Worm (Caenorhabditis elegans) whole organism, L1 larva: ENCODE data around the gene wapl-1.

Source experiments
- C04F5.9 ChIP-seq: sonication (generic microtip); optimal IDR thresholded peaks from 2 replicates; lab custom pipeline; 2016; ENCODE audit warnings: missing genetic modification characterization, missing compliant biosample characterization
- C34B4.2 ChIP-seq: sonication (generic microtip); optimal IDR thresholded peaks from 2 replicates; lab custom pipeline; 2017; ENCODE audit warnings: mild to moderate bottlenecking, missing genetic modification characterization, missing compliant biosample characterization
- Y116A8C.19 ChIP-seq: sonication (generic microtip); optimal IDR thresholded peaks from 2 replicates; lab custom pipeline; 2016; ENCODE audit warnings: missing compliant biosample characterization, missing genetic modification characterization, borderline replicate concordance
- aha-1 ChIP-seq: fragments of 150-350 bp; optimal IDR thresholded peaks from 2 replicates; lab custom pipeline; 2014; ENCODE audit warnings: missing biosample characterization, missing genetic modification characterization
- ama-1 ChIP-seq: fragments of 150-350 bp; optimal IDR thresholded peaks from 2 replicates; lab custom pipeline; 2014
- blmp-1 ChIP-seq: fragments of 150-350 bp; optimal IDR thresholded peaks from 2 replicates; lab custom pipeline; 2014; ENCODE audit warnings: missing biosample characterization, missing genetic modification characterization
- ceh-63 ChIP-seq: fragments of 200-800 bp; sonication (Bioruptor generic); optimal IDR thresholded peaks from 2 replicates; lab custom pipeline; 2018; ENCODE audit warnings: mild to moderate bottlenecking, missing genetic modification characterization, missing compliant biosample characterization
- ceh-8 ChIP-seq: fragments of 200-800 bp; sonication (Bioruptor generic); optimal IDR thresholded peaks from 2 replicates; lab custom pipeline; 2018; ENCODE audit warnings: mild to moderate bottlenecking, missing genetic modification characterization, moderate library complexity, missing compliant biosample characterization
- ceh-90 ChIP-seq: sonication (generic microtip); optimal IDR thresholded peaks from 2 replicates; lab custom pipeline; 2016; ENCODE audit warnings: missing genetic modification characterization, missing compliant biosample characterization
- dpl-1 ChIP-seq, 3 experiments: fragments of 150-350 bp in 2 of 3; sonication (generic microtip) in 1 of 3; optimal IDR thresholded peaks; 2 replicates each; lab custom pipeline; 2014 to 2017; ENCODE audit warnings: missing biosample characterization in 3 of 3, missing genetic modification characterization in 3 of 3, missing genetic modification reagents in 3 of 3
- dsc-1 ChIP-seq: sonication (generic microtip); optimal IDR thresholded peaks from 2 replicates; lab custom pipeline; 2016; ENCODE audit warnings: mild to moderate bottlenecking, missing genetic modification characterization, missing compliant biosample characterization
- egl-27 ChIP-seq, 2 experiments: fragments of 150-350 bp in 1 of 2; sonication (generic microtip); optimal IDR thresholded peaks; 3 replicates each; lab custom pipeline; 2017 to 2018; ENCODE audit warnings: missing biosample characterization in 2 of 2, missing genetic modification characterization in 2 of 2, missing genetic modification reagents in 2 of 2
- elt-2 ChIP-seq: sonication (generic microtip); optimal IDR thresholded peaks from 2 replicates; lab custom pipeline; 2016; ENCODE audit warnings: missing genetic modification characterization, mild to moderate bottlenecking, inconsistent platforms, missing compliant biosample characterization, missing genetic modification reagents
- ets-5 ChIP-seq: fragments of 200-800 bp; sonication (Bioruptor generic); IDR thresholded peaks from 2 replicates; pipeline ENCODE4 v1.3.6; 2022; ENCODE audit warnings: missing genetic modification characterization, missing compliant biosample characterization
- fkh-10 ChIP-seq: sonication (generic microtip); optimal IDR thresholded peaks from 2 replicates; lab custom pipeline; 2017; ENCODE audit warnings: missing biosample characterization, missing genetic modification reagents, missing genetic modification characterization
- fkh-4 ChIP-seq: sonication (generic microtip); optimal IDR thresholded peaks from 2 replicates; lab custom pipeline; 2016; ENCODE audit warnings: missing compliant biosample characterization, missing genetic modification characterization, borderline replicate concordance
- fkh-8 ChIP-seq: sonication (generic microtip); optimal IDR thresholded peaks from 2 replicates; lab custom pipeline; 2016; ENCODE audit warnings: mild to moderate bottlenecking, missing genetic modification characterization, missing compliant biosample characterization
- fos-1 ChIP-seq: fragments of 150-350 bp; optimal IDR thresholded peaks from 2 replicates; lab custom pipeline; 2014; ENCODE audit warnings: missing biosample characterization, missing genetic modification characterization
- grh-1 ChIP-seq: fragments of 200-800 bp; sonication (Bioruptor generic); IDR thresholded peaks from 2 replicates; pipeline ENCODE4 v1.3.6; 2022; ENCODE audit warnings: missing genetic modification reagents, missing genetic modification characterization, missing compliant biosample characterization
- hlh-17 ChIP-seq: fragments of 200-800 bp; sonication (Bioruptor generic); optimal IDR thresholded peaks from 2 replicates; lab custom pipeline; 2018; ENCODE audit warnings: missing genetic modification characterization, mild to moderate bottlenecking, missing compliant biosample characterization, moderate library complexity, borderline replicate concordance
- hlh-4 ChIP-seq: sonication (generic microtip); optimal IDR thresholded peaks from 2 replicates; lab custom pipeline; 2016; ENCODE audit warnings: mild to moderate bottlenecking, missing genetic modification characterization, missing compliant biosample characterization
- hpl-2 ChIP-seq: fragments of 150-350 bp; optimal IDR thresholded peaks from 2 replicates; lab custom pipeline; 2014; ENCODE audit warnings: missing biosample characterization, missing genetic modification reagents, missing genetic modification characterization
- irx-1 ChIP-seq: sonication (generic microtip); optimal IDR thresholded peaks from 2 replicates; lab custom pipeline; 2016; ENCODE audit warnings: missing genetic modification characterization, missing compliant biosample characterization
- isw-1 ChIP-seq: fragments of 200-800 bp; sonication (Bioruptor generic); IDR thresholded peaks from 2 replicates; pipeline ENCODE4 v1.3.6; 2022; ENCODE audit warnings: missing genetic modification characterization, missing compliant biosample characterization
- lin-39 ChIP-seq: fragments of 150-350 bp; optimal IDR thresholded peaks from 2 replicates; lab custom pipeline; 2014; ENCODE audit warnings: missing biosample characterization, missing genetic modification reagents, missing genetic modification characterization
- lir-3 ChIP-seq: sonication (generic microtip); optimal IDR thresholded peaks from 2 replicates; lab custom pipeline; 2016; ENCODE audit warnings: mild to moderate bottlenecking, missing genetic modification characterization, moderate library complexity, missing compliant biosample characterization; ENCODE audit not compliant: poor library complexity
- mef-2 ChIP-seq: fragments of 150-350 bp; optimal IDR thresholded peaks from 2 replicates; lab custom pipeline; 2014; ENCODE audit warnings: missing biosample characterization, missing genetic modification characterization
- nhr-19 ChIP-seq: fragments of 200-800 bp; sonication (Bioruptor generic); conservative IDR thresholded peaks from 2 replicates; pipeline ENCODE4 v1.3.6; 2022; ENCODE audit warnings: missing genetic modification characterization, missing compliant biosample characterization
- nhr-237 ChIP-seq: fragments of 150-350 bp; optimal IDR thresholded peaks from 2 replicates; lab custom pipeline; 2014; ENCODE audit warnings: missing biosample characterization, missing genetic modification characterization
- nhr-47 ChIP-seq: sonication (generic microtip); optimal IDR thresholded peaks from 2 replicates; lab custom pipeline; 2016; ENCODE audit warnings: mild to moderate bottlenecking, missing genetic modification characterization, moderate library complexity, missing compliant biosample characterization
- nhr-77 ChIP-seq: fragments of 150-350 bp; optimal IDR thresholded peaks from 2 replicates; lab custom pipeline; 2014; ENCODE audit warnings: missing biosample characterization, missing genetic modification characterization
- nhr-84 ChIP-seq: sonication (generic microtip); optimal IDR thresholded peaks from 2 replicates; lab custom pipeline; 2017; ENCODE audit warnings: missing biosample characterization, missing genetic modification characterization
- nhr-85 ChIP-seq: sonication (generic microtip); peaks from one replicate; lab custom pipeline; 2016; ENCODE audit warnings: missing genetic modification characterization, inconsistent platforms, missing compliant biosample characterization
- nhr-90 ChIP-seq: sonication (generic microtip); optimal IDR thresholded peaks from 2 replicates; lab custom pipeline; 2016; ENCODE audit warnings: mild to moderate bottlenecking, missing genetic modification characterization, missing compliant biosample characterization; ENCODE audit not compliant: poor library complexity
- pax-3 ChIP-seq: fragments of 200-800 bp; sonication (Bioruptor generic); optimal IDR thresholded peaks from 2 replicates; lab custom pipeline; 2018; ENCODE audit warnings: mild to moderate bottlenecking, missing genetic modification characterization, moderate library complexity, missing compliant biosample characterization
- rnt-1 ChIP-seq: sonication (generic microtip); optimal IDR thresholded peaks from 2 replicates; lab custom pipeline; 2016; ENCODE audit warnings: mild to moderate bottlenecking, missing genetic modification characterization, moderate library complexity, missing compliant biosample characterization
- skn-1 ChIP-seq: fragments of 150-350 bp; optimal IDR thresholded peaks from 2 replicates; lab custom pipeline; 2014; ENCODE audit warnings: missing biosample characterization, missing genetic modification characterization
- snu-23 ChIP-seq: sonication (generic microtip); optimal IDR thresholded peaks from 2 replicates; lab custom pipeline; 2016; ENCODE audit warnings: missing genetic modification characterization, missing compliant biosample characterization
- sptf-1 ChIP-seq: fragments of 150-350 bp; optimal IDR thresholded peaks from 2 replicates; lab custom pipeline; 2014; ENCODE audit warnings: missing biosample characterization, missing genetic modification characterization
- sup-37 ChIP-seq: fragments of 200-800 bp; sonication (Bioruptor generic); optimal IDR thresholded peaks from 2 replicates; lab custom pipeline; 2018; ENCODE audit warnings: mild to moderate bottlenecking, missing genetic modification characterization, missing compliant biosample characterization
- tlp-1 ChIP-seq: fragments of 150-350 bp; optimal IDR thresholded peaks from 2 replicates; lab custom pipeline; 2014; ENCODE audit warnings: missing biosample characterization, missing genetic modification characterization
- unc-130 ChIP-seq: fragments of 150-350 bp; optimal IDR thresholded peaks from 2 replicates; lab custom pipeline; 2017; ENCODE audit warnings: missing biosample characterization, missing genetic modification characterization, inconsistent platforms
- unc-62 ChIP-seq: fragments of 150-350 bp; optimal IDR thresholded peaks from 2 replicates; lab custom pipeline; 2014; ENCODE audit warnings: missing biosample characterization, missing genetic modification reagents, missing genetic modification characterization
- unc-86 ChIP-seq: sonication (generic microtip); optimal IDR thresholded peaks from 2 replicates; lab custom pipeline; 2016; ENCODE audit warnings: missing genetic modification characterization, missing compliant biosample characterization
- unc-98 ChIP-seq: fragments of 200-800 bp; sonication (Bioruptor generic); IDR thresholded peaks from 2 replicates; pipeline ENCODE4 v1.3.6; 2022; ENCODE audit warnings: missing genetic modification characterization, missing compliant biosample characterization
- zag-1 ChIP-seq: fragments of 150-350 bp; optimal IDR thresholded peaks from 2 replicates; lab custom pipeline; 2014; ENCODE audit warnings: missing biosample characterization, missing genetic modification characterization

Gene wapl-1

DNA sequence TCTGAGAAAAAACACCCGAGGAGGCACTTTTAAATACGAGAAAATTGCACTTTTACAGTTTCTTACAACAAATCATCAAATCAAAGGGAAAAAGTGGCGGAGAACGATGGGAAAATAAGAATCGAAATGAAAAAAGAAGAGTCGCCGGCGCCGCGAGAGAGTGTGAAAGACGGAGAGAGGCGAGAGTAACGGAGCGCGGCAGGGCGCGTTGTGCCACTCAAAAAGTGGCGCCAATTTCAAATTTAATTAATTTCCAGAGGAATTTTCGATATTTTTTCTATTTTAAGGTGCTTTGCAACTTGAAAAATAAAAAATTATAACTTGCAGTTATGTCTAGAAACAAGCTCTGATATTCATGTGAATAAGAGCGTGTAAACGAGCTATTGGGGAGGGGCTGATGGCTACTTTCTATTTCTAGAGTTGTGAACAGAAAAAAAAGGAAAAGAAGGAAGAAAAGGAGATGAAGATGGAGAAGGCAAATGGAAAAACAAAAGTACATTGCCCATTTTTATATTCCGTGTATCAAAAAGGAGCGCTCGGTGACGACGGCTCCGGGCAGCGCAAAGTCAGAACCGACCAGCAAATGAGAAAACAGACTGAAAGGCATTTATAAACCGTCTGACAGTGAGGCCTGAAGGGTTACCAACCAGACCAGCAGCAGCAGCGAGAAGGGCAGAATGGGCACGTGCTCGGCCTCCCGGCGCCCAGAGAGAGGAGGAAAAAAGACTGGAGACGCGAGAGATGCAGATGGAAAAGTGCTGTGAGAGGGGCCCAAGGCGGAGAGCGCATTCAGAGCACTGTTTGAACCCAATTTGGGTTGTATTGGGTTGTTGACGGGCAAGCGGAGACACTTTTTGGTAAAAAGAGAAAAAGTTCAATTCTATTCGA is 25.6 kb upstream of the wapl-1 start (continued):
- TF ChIP-seq fkh-8 (tag; lab: Kevin White, UChicago) (peak; percentile 42), fkh-4 (tag; lab: Kevin White, UChicago) (no peak), lir-3 (tag; lab: Kevin White, UChicago) (no peak), fkh-10 (GFP tag; lab: Kevin White, UChicago) (no peak), dpl-1 (GFP tag; optimal IDR thresholded peaks at IDR 0.05; lab: Kevin White, UChicago) (peak; percentile 57 to 75 (median 65)), nhr-90 (tag; lab: Kevin White, UChicago) (no peak), rnt-1 (tag; lab: Kevin White, UChicago) (peak; percentile 50), unc-62 (GFP tag; lab: Kevin White, UChicago) (no peak), ceh-63 (GFP tag; lab: Kevin White, UChicago) (no peak), lin-39 (tag; lab: Kevin White, UChicago) (no peak), skn-1 (tag; lab: Kevin White, UChicago) (no peak), grh-1 (GFP tag; lab: Robert Waterston, UW) (no peak), hpl-2 (no peak), ets-5 (GFP tag; lab: Robert Waterston, UW) (no peak), Y116A8C.19 (tag; lab: Kevin White, UChicago) (no peak), C34B4.2 (tag; lab: Kevin White, UChicago) (no peak), nhr-47 (tag; lab: Kevin White, UChicago) (peak; percentile 11), sptf-1 (tag; lab: Kevin White, UChicago) (no peak), unc-130 (tag; lab: Kevin White, UChicago) (no peak), ama-1 (no peak), fos-1 (tag; lab: Kevin White, UChicago) (no peak), nhr-84 (tag; lab: Kevin White, UChicago) (no peak), dsc-1 (tag; lab: Kevin White, UChicago) (peak; percentile 25), C04F5.9 (tag; lab: Kevin White, UChicago) (no peak), hlh-17 (no peak), nhr-237 (tag; lab: Kevin White, UChicago) (no peak), zag-1 (tag; lab: Kevin White, UChicago) (no peak), blmp-1 (tag; lab: Kevin White, UChicago) (peak; percentile 6), unc-86 (tag; lab: Kevin White, UChicago) (peak; percentile 21), snu-23 (peak; percentile 37), mef-2 (peak; percentile 21), elt-2 (tag; lab: Kevin White, UChicago) (no peak), pax-3 (no peak)

DNA sequence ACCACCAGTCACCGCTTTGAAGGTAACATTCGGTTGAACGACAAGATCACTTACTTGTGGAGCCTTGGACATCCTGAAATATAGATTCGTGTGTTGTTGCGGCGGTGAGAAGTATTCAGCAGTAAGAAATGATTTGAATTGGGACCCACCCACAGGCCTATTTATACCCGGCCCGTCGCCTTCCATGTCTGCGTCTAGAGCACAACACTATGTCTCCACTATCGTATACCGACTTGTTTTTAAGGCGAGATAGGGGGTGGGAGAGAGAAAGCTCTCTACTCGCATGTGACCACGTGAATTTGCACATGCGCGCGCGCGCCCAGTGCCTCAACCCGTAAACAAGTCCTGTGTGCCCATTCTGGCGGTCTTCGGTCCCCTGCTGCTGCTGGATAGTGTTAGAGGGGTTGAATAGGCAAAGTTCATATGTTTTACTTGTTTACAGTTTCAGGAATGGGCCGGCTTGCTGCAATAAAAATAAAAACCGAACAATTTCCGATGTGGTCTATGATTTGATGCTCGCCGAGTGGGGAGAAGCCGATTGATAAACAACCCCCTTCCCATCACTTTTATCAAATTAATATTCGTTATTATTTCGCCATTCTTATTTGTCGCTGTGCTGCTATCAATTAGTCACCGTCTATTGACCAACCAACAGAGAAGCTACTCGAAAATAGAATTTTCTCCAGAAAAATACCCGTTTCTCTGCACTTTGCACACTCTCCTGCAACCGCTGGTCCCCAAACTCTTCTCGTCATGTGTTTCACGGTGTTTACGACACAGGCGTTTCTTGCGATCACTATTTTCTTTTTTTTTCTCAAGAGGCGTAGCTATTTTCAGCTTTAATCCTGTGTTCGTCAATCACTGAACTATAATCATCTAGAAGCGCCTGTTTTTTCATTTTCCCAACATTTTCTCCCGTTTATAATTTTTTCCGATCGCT is 24.5 kb upstream of the wapl-1 start:
- TF ChIP-seq nhr-47 (tag; lab: Kevin White, UChicago): peak; percentile 72
- TF ChIP-seq hlh-4: no peak
- TF ChIP-seq unc-98 (GFP tag; lab: Robert Waterston, UW): 0 out of 2 replicates have a peak, but pooled peaks have one; percentile 26
- no peak for TF ChIP-seq egl-27 (tag; optimal IDR thresholded peaks at IDR 0.05; lab: Kevin White, UChicago)
- TF ChIP-seq ceh-90 (tag; lab: Kevin White, UChicago): no peak
- TF ChIP-seq unc-62 (GFP tag; lab: Kevin White, UChicago): no peak
- peak; percentile 71 for TF ChIP-seq nhr-85 (tag; lab: Kevin White, UChicago)
- TF ChIP-seq sup-37: no peak
- TF ChIP-seq elt-2 (tag; lab: Kevin White, UChicago): peak; percentile 59
- no peak for TF ChIP-seq Y116A8C.19 (tag; lab: Kevin White, UChicago)
- TF ChIP-seq lir-3 (tag; lab: Kevin White, UChicago): peak; percentile 31
- TF ChIP-seq nhr-77 (tag; lab: Kevin White, UChicago): no peak
- no peak for TF ChIP-seq hpl-2
- TF ChIP-seq tlp-1 (tag; lab: Kevin White, UChicago): no peak
- TF ChIP-seq aha-1 (tag; lab: Kevin White, UChicago): no peak
- peak; percentile 41 for TF ChIP-seq isw-1 (GFP tag; lab: Robert Waterston, UW)
- peak; percentile 3 for TF ChIP-seq mef-2
- TF ChIP-seq ceh-8 (GFP tag; lab: Kevin White, UChicago): no peak
- TF ChIP-seq irx-1: peak; percentile 28
- peak; percentile 79 for TF ChIP-seq nhr-19 (GFP tag; lab: Robert Waterston, UW)
- TF ChIP-seq pax-3: peak; percentile 68
- TF ChIP-seq ceh-63 (GFP tag; lab: Kevin White, UChicago): no peak
